Worm (Caenorhabditis elegans) whole organism, L4 larva: ENCODE measurements around the gene atg-2.

Source experiments
- D1046.2 ChIP-seq: fragments of 200-800 bp; sonication (Bioruptor generic); IDR thresholded peaks from 2 replicates; pipeline ENCODE4 v1.3.6; 2022; ENCODE audit warnings: missing genetic modification characterization, missing compliant biosample characterization
- F10B5.3 ChIP-seq: sonication (generic microtip); optimal IDR thresholded peaks from 2 replicates; lab custom pipeline; 2016; ENCODE audit warnings: mild to moderate bottlenecking, missing genetic modification characterization, missing compliant biosample characterization
- F26F4.8 ChIP-seq: fragments of 200-800 bp; sonication (Bioruptor generic); conservative IDR thresholded peaks from 2 replicates; pipeline ENCODE4 v1.3.6; 2022; ENCODE audit warnings: missing genetic modification characterization, missing compliant biosample characterization
- F44E2.7 ChIP-seq: fragments of 200-800 bp; sonication (Bioruptor generic); IDR thresholded peaks from 2 replicates; pipeline ENCODE4 v2.1.2; 2022; ENCODE audit warnings: missing genetic modification characterization, missing compliant biosample characterization
- F49E8.2 ChIP-seq: sonication (generic microtip); optimal IDR thresholded peaks from 2 replicates; lab custom pipeline; 2016; ENCODE audit warnings: missing compliant biosample characterization, mild to moderate bottlenecking, missing genetic modification characterization, borderline replicate concordance
- Y105C5A.15 ChIP-seq: fragments of 200-800 bp; sonication (Bioruptor generic); IDR thresholded peaks from 2 replicates; pipeline ENCODE4 v1.3.6; 2022; ENCODE audit warnings: missing genetic modification characterization, missing compliant biosample characterization
- ZK546.5 ChIP-seq, 2 experiments: sonication (generic microtip); optimal IDR thresholded peaks; 2 replicates each; lab custom pipeline; 2017; ENCODE audit warnings: missing biosample characterization in 2 of 2, missing genetic modification characterization in 2 of 2
- ama-1 ChIP-seq: fragments of 150-350 bp; optimal IDR thresholded peaks from 2 replicates; lab custom pipeline; 2014; ENCODE audit warnings: inconsistent platforms, mixed read lengths
- attf-4 ChIP-seq: sonication (generic microtip); optimal IDR thresholded peaks from 3 replicates; lab custom pipeline; 2017; ENCODE audit warnings: missing biosample characterization, missing genetic modification characterization
- ceh-28 ChIP-seq: fragments of 150-350 bp; optimal IDR thresholded peaks from 2 replicates; lab custom pipeline; 2014; ENCODE audit warnings: missing biosample characterization, missing genetic modification reagents, missing genetic modification characterization
- ceh-32 ChIP-seq: sonication (generic microtip); optimal IDR thresholded peaks from 2 replicates; lab custom pipeline; 2016; ENCODE audit warnings: mild to moderate bottlenecking, missing genetic modification characterization, missing compliant biosample characterization; ENCODE audit not compliant: poor library complexity
- ceh-62 ChIP-seq: sonication (generic microtip); optimal IDR thresholded peaks from 2 replicates; lab custom pipeline; 2017; ENCODE audit warnings: missing biosample characterization, missing genetic modification characterization
- ceh-82 ChIP-seq: sonication (generic microtip); optimal IDR thresholded peaks from 2 replicates; lab custom pipeline; 2017; ENCODE audit warnings: missing biosample characterization, missing genetic modification characterization
- ces-1 ChIP-seq: fragments of 150-350 bp; sonication (generic microtip); optimal IDR thresholded peaks from 4 replicates; lab custom pipeline; 2014; ENCODE audit warnings: missing biosample characterization, missing genetic modification reagents, missing genetic modification characterization
- ctbp-1 ChIP-seq: fragments of 200-800 bp; sonication (Bioruptor generic); IDR thresholded peaks from 2 replicates; pipeline ENCODE4 v1.3.6; 2022; ENCODE audit warnings: missing genetic modification reagents, missing genetic modification characterization, missing compliant biosample characterization
- daf-19 ChIP-seq: fragments of 200-800 bp; sonication (Bioruptor generic); conservative IDR thresholded peaks from 2 replicates; pipeline ENCODE4 v1.3.6; 2022; ENCODE audit warnings: missing genetic modification characterization, missing compliant biosample characterization
- daf-8 ChIP-seq: fragments of 200-800 bp; sonication (Bioruptor generic); IDR thresholded peaks from 2 replicates; pipeline ENCODE4 v1.3.6; 2022; ENCODE audit warnings: missing genetic modification characterization, missing compliant biosample characterization
- dmd-6 ChIP-seq: fragments of 200-800 bp; sonication (Bioruptor generic); IDR thresholded peaks from 2 replicates; pipeline ENCODE4 v1.3.6; 2022; ENCODE audit warnings: missing genetic modification reagents, missing genetic modification characterization, missing compliant biosample characterization
- dve-1 ChIP-seq: sonication (generic microtip); optimal IDR thresholded peaks from 2 replicates; lab custom pipeline; 2017; ENCODE audit warnings: antibody characterized with exemption, mild to moderate bottlenecking, missing genetic modification characterization, missing compliant biosample characterization; ENCODE audit not compliant: insufficient read depth
- fkh-10 ChIP-seq: fragments of 150-350 bp; optimal IDR thresholded peaks from 2 replicates; lab custom pipeline; 2014; ENCODE audit warnings: missing biosample characterization, missing genetic modification reagents, missing genetic modification characterization
- fos-1 ChIP-seq: fragments of 150-350 bp; optimal IDR thresholded peaks from 2 replicates; lab custom pipeline; 2014; ENCODE audit warnings: missing biosample characterization, missing genetic modification characterization
- hlh-11 ChIP-seq: fragments of 200-800 bp; sonication (Bioruptor generic); optimal IDR thresholded peaks from 2 replicates; lab custom pipeline; 2018; ENCODE audit warnings: mild to moderate bottlenecking, missing genetic modification characterization, missing compliant biosample characterization
- hlh-30 ChIP-seq: sonication (generic microtip); optimal IDR thresholded peaks from 2 replicates; lab custom pipeline; 2017; ENCODE audit warnings: antibody characterized with exemption, mild to moderate bottlenecking, missing genetic modification characterization, missing compliant biosample characterization; ENCODE audit not compliant: insufficient read depth
- jun-1 ChIP-seq: fragments of 150-350 bp; optimal IDR thresholded peaks from 2 replicates; lab custom pipeline; 2014; ENCODE audit warnings: missing biosample characterization, missing genetic modification reagents, missing genetic modification characterization
- lin-13 ChIP-seq: fragments of 150-350 bp; optimal IDR thresholded peaks from 2 replicates; lab custom pipeline; 2014; ENCODE audit warnings: missing biosample characterization, missing genetic modification reagents, missing genetic modification characterization
- lin-15B ChIP-seq: fragments of 150-350 bp; sonication (generic microtip); optimal IDR thresholded peaks from 3 replicates; lab custom pipeline; 2014; ENCODE audit warnings: missing biosample characterization, missing genetic modification characterization
- lin-39 ChIP-seq: fragments of 150-350 bp; optimal IDR thresholded peaks from 2 replicates; lab custom pipeline; 2014; ENCODE audit warnings: missing biosample characterization, missing genetic modification reagents, missing genetic modification characterization
- lir-3 ChIP-seq: sonication (generic microtip); optimal IDR thresholded peaks from 2 replicates; lab custom pipeline; 2016; ENCODE audit warnings: mild to moderate bottlenecking, missing genetic modification characterization, missing compliant biosample characterization
- madf-5 ChIP-seq, 2 experiments: fragments of 200-800 bp; sonication (Bioruptor generic); IDR thresholded peaks; 2 replicates each; pipeline ENCODE4 v1.3.6; 2022; ENCODE audit warnings: missing compliant biosample characterization in 2 of 2, missing genetic modification characterization in 2 of 2
- mep-1 ChIP-seq: fragments of 150-350 bp; sonication (generic microtip); optimal IDR thresholded peaks from 3 replicates; lab custom pipeline; 2014; ENCODE audit warnings: missing biosample characterization, missing genetic modification characterization
- mxl-2 ChIP-seq: fragments of 200-800 bp; sonication (Bioruptor generic); conservative IDR thresholded peaks from 2 replicates; pipeline ENCODE4 v1.3.6; 2022; ENCODE audit warnings: missing genetic modification reagents, missing genetic modification characterization, missing compliant biosample characterization
- nhr-102 ChIP-seq: sonication (generic microtip); optimal IDR thresholded peaks from 2 replicates; lab custom pipeline; 2016; ENCODE audit warnings: mild to moderate bottlenecking, missing genetic modification characterization, moderate library complexity, missing compliant biosample characterization
- nhr-11 ChIP-seq: fragments of 150-350 bp; optimal IDR thresholded peaks from 2 replicates; lab custom pipeline; 2014; ENCODE audit warnings: missing biosample characterization, missing genetic modification characterization
- nhr-111 ChIP-seq: fragments of 200-800 bp; sonication (Bioruptor generic); optimal IDR thresholded peaks from 2 replicates; lab custom pipeline; 2018; ENCODE audit warnings: mild to moderate bottlenecking, missing genetic modification characterization, missing compliant biosample characterization
- nhr-25 ChIP-seq: sonication (generic microtip); optimal IDR thresholded peaks from 2 replicates; lab custom pipeline; 2017; ENCODE audit warnings: missing genetic modification characterization, mild to moderate bottlenecking, missing compliant biosample characterization, antibody characterized with exemption, moderate library complexity, borderline replicate concordance; ENCODE audit not compliant: insufficient read depth
- nhr-28 ChIP-seq: fragments of 150-350 bp; optimal IDR thresholded peaks from 2 replicates; lab custom pipeline; 2014; ENCODE audit warnings: missing biosample characterization, missing genetic modification characterization
- nhr-42 ChIP-seq: fragments of 200-800 bp; sonication (Bioruptor generic); IDR thresholded peaks from 2 replicates; pipeline ENCODE4 v1.3.6; 2022; ENCODE audit warnings: missing genetic modification characterization, missing compliant biosample characterization
- nhr-48 ChIP-seq: sonication (generic microtip); optimal IDR thresholded peaks from 2 replicates; lab custom pipeline; 2016; ENCODE audit warnings: mild to moderate bottlenecking, missing genetic modification characterization, missing compliant biosample characterization
- nhr-6 ChIP-seq: fragments of 150-350 bp; optimal IDR thresholded peaks from 2 replicates; lab custom pipeline; 2014; ENCODE audit warnings: missing biosample characterization, missing genetic modification characterization
- nhr-76 ChIP-seq: fragments of 150-350 bp; optimal IDR thresholded peaks from 2 replicates; lab custom pipeline; 2014; ENCODE audit warnings: missing biosample characterization, missing genetic modification characterization
- nhr-77 ChIP-seq: fragments of 150-350 bp; optimal IDR thresholded peaks from 2 replicates; lab custom pipeline; 2014; ENCODE audit warnings: missing biosample characterization, missing genetic modification characterization
- saeg-2 ChIP-seq: fragments of 200-800 bp; sonication (Bioruptor generic); IDR thresholded peaks from 2 replicates; pipeline ENCODE4 v1.3.6; 2022; ENCODE audit warnings: missing genetic modification reagents, missing genetic modification characterization, missing compliant biosample characterization
- sdz-12 ChIP-seq: fragments of 200-800 bp; sonication (Bioruptor generic); optimal IDR thresholded peaks from 2 replicates; lab custom pipeline; 2018; ENCODE audit warnings: mild to moderate bottlenecking, missing genetic modification characterization, missing compliant biosample characterization
- set-16 ChIP-seq: fragments of 200-800 bp; sonication (Bioruptor generic); IDR thresholded peaks from 2 replicates; pipeline ENCODE4 v1.3.6; 2022; ENCODE audit warnings: missing genetic modification reagents, missing genetic modification characterization, missing compliant biosample characterization
- skn-1 ChIP-seq: fragments of 150-350 bp; optimal IDR thresholded peaks from 2 replicates; lab custom pipeline; 2014; ENCODE audit warnings: missing biosample characterization, missing genetic modification characterization
- snpc-4 ChIP-seq: fragments of 150-350 bp; optimal IDR thresholded peaks from 2 replicates; lab custom pipeline; 2014; ENCODE audit warnings: missing biosample characterization, missing genetic modification characterization
- tag-97 ChIP-seq: fragments of 200-800 bp; sonication (Bioruptor generic); IDR thresholded peaks from 2 replicates; pipeline ENCODE4 v1.3.6; 2022; ENCODE audit warnings: missing genetic modification characterization, missing compliant biosample characterization
- tra-1 ChIP-seq: fragments of 200-800 bp; sonication (Bioruptor generic); IDR thresholded peaks from 2 replicates; pipeline ENCODE4 v1.3.6; 2022; ENCODE audit warnings: missing genetic modification reagents, missing genetic modification characterization, missing compliant biosample characterization
- unc-130 ChIP-seq: sonication (generic microtip); optimal IDR thresholded peaks from 2 replicates; lab custom pipeline; 2016; ENCODE audit warnings: missing genetic modification reagents, missing genetic modification characterization, missing compliant biosample characterization
- vab-7 ChIP-seq: fragments of 200-800 bp; sonication (Bioruptor generic); IDR thresholded peaks from 2 replicates; pipeline ENCODE4 v1.3.6; 2022; ENCODE audit warnings: missing genetic modification reagents, missing genetic modification characterization, missing compliant biosample characterization
- zfp-2 ChIP-seq: sonication (generic microtip); optimal IDR thresholded peaks from 2 replicates; lab custom pipeline; 2016; ENCODE audit warnings: mild to moderate bottlenecking, missing genetic modification characterization, missing compliant biosample characterization
- ztf-11 ChIP-seq: fragments of 150-350 bp; optimal IDR thresholded peaks from 2 replicates; lab custom pipeline; 2014; ENCODE audit warnings: missing biosample characterization, missing genetic modification characterization

Gene atg-2

DNA sequence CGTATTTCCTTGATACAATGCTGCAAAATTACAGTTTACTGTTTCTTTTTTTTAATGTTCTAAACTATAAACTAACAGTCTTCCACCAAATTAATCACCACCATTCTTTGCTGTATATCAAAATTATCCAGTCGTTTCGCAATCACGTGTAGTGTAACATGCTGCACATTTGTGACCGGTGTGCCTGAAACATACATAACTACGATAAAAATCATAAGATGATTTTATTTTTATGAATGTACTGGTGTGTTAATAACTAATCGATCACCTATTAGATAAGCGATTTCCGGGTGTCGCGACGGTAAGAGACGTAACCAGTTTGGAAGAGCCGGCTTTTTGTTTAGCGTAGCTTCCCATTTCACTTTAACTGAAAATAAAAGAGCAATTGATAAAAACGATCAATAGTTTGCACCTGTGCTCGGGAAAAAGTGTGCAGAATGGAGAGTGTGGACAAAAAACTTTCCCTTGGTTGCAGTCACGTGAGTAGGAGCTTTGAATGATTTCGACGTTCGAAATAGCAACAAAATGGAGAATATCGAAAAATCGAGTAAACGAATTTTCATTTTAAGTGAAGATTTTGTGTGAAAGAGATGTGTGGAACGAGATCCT is 17.5 kb upstream of the atg-2 start, which contains the start of gene sgca-1 (continued):
- no peak for TF ChIP-seq lir-3 (tag; lab: Kevin White, UChicago)
- TF ChIP-seq F49E8.2 (tag; lab: Kevin White, UChicago), result no peak
- TF ChIP-seq skn-1 (tag; lab: Kevin White, UChicago), result no peak
- TF ChIP-seq mxl-2 (GFP tag; lab: Robert Waterston, UW), result no peak
- no peak for TF ChIP-seq F10B5.3 (tag; lab: Kevin White, UChicago)
- TF ChIP-seq nhr-6, result no peak
- no peak for TF ChIP-seq saeg-2 (GFP tag; lab: Robert Waterston, UW)
- TF ChIP-seq nhr-77 (tag; lab: Kevin White, UChicago), result peak; percentile 71
- TF ChIP-seq F44E2.7 (GFP tag; lab: Robert Waterston, UW), result no peak
- TF ChIP-seq ceh-32 (tag; lab: Kevin White, UChicago), result no peak
- no peak for TF ChIP-seq jun-1 (tag; lab: Kevin White, UChicago)
- TF ChIP-seq nhr-28 (tag; lab: Kevin White, UChicago), result peak; percentile 93
- TF ChIP-seq vab-7 (GFP tag; lab: Robert Waterston, UW), result no peak
- no peak for TF ChIP-seq nhr-11 (tag; lab: Kevin White, UChicago)
- TF ChIP-seq mep-1 (tag; lab: Kevin White, UChicago), result peak; percentile 13
- TF ChIP-seq ama-1 (lab: Kevin White, UChicago), result no peak
- TF ChIP-seq ctbp-1 (GFP tag; lab: Robert Waterston, UW), result no peak
- no peak for TF ChIP-seq fos-1 (tag; lab: Kevin White, UChicago)
- peak; percentile 55 for TF ChIP-seq nhr-102
- TF ChIP-seq ZK546.5 (tag; optimal IDR thresholded peaks at IDR 0.05; lab: Kevin White, UChicago), result no peak
- no peak for TF ChIP-seq D1046.2 (GFP tag; lab: Robert Waterston, UW)
- peak; percentile 78 for TF ChIP-seq dve-1
- no peak for TF ChIP-seq sdz-12
- TF ChIP-seq madf-5 (GFP tag; IDR thresholded peaks at IDR 0.05; lab: Robert Waterston, UW), result no peak
- TF ChIP-seq set-16 (GFP tag; lab: Robert Waterston, UW), result no peak
- TF ChIP-seq F26F4.8, result no peak
- TF ChIP-seq unc-130 (GFP tag; lab: Kevin White, UChicago), result no peak
- no peak for TF ChIP-seq zfp-2 (tag; lab: Kevin White, UChicago)
- TF ChIP-seq nhr-111 (GFP tag; lab: Kevin White, UChicago), result no peak
- no peak for TF ChIP-seq tag-97
- TF ChIP-seq ceh-28 (tag; lab: Kevin White, UChicago), result no peak
- peak; percentile 56 for TF ChIP-seq nhr-48 (tag; lab: Kevin White, UChicago)
- no peak for TF ChIP-seq snpc-4 (tag; lab: Kevin White, UChicago)
- no peak for TF ChIP-seq daf-8 (GFP tag; lab: Robert Waterston, UW)
- no peak for TF ChIP-seq ztf-11 (tag; lab: Kevin White, UChicago)
- TF ChIP-seq hlh-11, result peak; percentile 75
- TF ChIP-seq daf-19 (GFP tag; lab: Robert Waterston, UW), result no peak
- TF ChIP-seq nhr-42 (GFP tag; lab: Robert Waterston, UW), result no peak
- TF ChIP-seq ceh-62 (tag; lab: Kevin White, UChicago), result no peak
- no peak for TF ChIP-seq nhr-25
- no peak for TF ChIP-seq ces-1
- TF ChIP-seq fkh-10, result no peak
- no peak for TF ChIP-seq nhr-76 (tag; lab: Kevin White, UChicago)
- TF ChIP-seq dmd-6 (GFP tag; lab: Robert Waterston, UW), result peak; percentile 64
- TF ChIP-seq attf-4 (tag; lab: Kevin White, UChicago), result no peak
- no peak for TF ChIP-seq ceh-82
- TF ChIP-seq lin-13 (GFP tag; lab: Kevin White, UChicago), result no peak
- peak; percentile 63 for TF ChIP-seq hlh-30 (tag; lab: Kevin White, UChicago)
- TF ChIP-seq Y105C5A.15 (GFP tag; lab: Robert Waterston, UW), result no peak
- TF ChIP-seq lin-39 (tag; lab: Kevin White, UChicago), result no peak
- TF ChIP-seq tra-1 (GFP tag; lab: Robert Waterston, UW), result peak; percentile 47; the same call in 1 of the 2 replicates
- TF ChIP-seq lin-15B (tag; lab: Kevin White, UChicago), result no peak
